Worm (Caenorhabditis elegans) whole organism, L2 larva: ENCODE results near the gene tag-322.
A peak's percentile ranks its signal among the peaks of the same experiment; 100 is the strongest.

Experiments
- C34F6.9 ChIP-seq: fragments of 150-350 bp; optimal IDR thresholded peaks from 2 replicates; lab custom pipeline; 2014; ENCODE audit warnings: missing biosample characterization, missing genetic modification characterization
- F13H6.1 ChIP-seq: sonication (generic microtip); optimal IDR thresholded peaks from 2 replicates; lab custom pipeline; 2016; ENCODE audit warnings: missing genetic modification characterization, missing compliant biosample characterization
- R02D3.7 ChIP-seq: fragments of 150-350 bp; optimal IDR thresholded peaks from 2 replicates; lab custom pipeline; 2014; ENCODE audit warnings: missing biosample characterization, missing genetic modification characterization
- Y55F3AM.14 ChIP-seq: fragments of 200-800 bp; sonication (Bioruptor generic); optimal IDR thresholded peaks from 2 replicates; lab custom pipeline; 2018; ENCODE audit warnings: mild to moderate bottlenecking, missing genetic modification characterization, missing compliant biosample characterization
- alr-1 ChIP-seq: fragments of 150-350 bp; optimal IDR thresholded peaks from 2 replicates; lab custom pipeline; 2014; ENCODE audit warnings: missing biosample characterization, missing genetic modification characterization
- aly-2 ChIP-seq: fragments of 150-350 bp; optimal IDR thresholded peaks from 2 replicates; lab custom pipeline; 2014; ENCODE audit warnings: missing biosample characterization, missing genetic modification characterization
- ama-1 ChIP-seq: fragments of 150-350 bp; optimal IDR thresholded peaks from 2 replicates; lab custom pipeline; 2018; ENCODE audit warnings: inconsistent platforms
- blmp-1 ChIP-seq: sonication (generic microtip); optimal IDR thresholded peaks from 2 replicates; lab custom pipeline; 2017; ENCODE audit warnings: missing genetic modification characterization, mild to moderate bottlenecking, missing compliant biosample characterization, antibody characterized with exemption, moderate library complexity; ENCODE audit not compliant: insufficient read depth
- ceh-16 ChIP-seq: fragments of 150-350 bp; optimal IDR thresholded peaks from 2 replicates; lab custom pipeline; 2014; ENCODE audit warnings: missing biosample characterization, missing genetic modification characterization
- ceh-82 ChIP-seq: fragments of 150-350 bp; optimal IDR thresholded peaks from 2 replicates; lab custom pipeline; 2014; ENCODE audit warnings: missing biosample characterization, missing genetic modification characterization
- crh-2 ChIP-seq: sonication (generic microtip); optimal IDR thresholded peaks from 2 replicates; lab custom pipeline; 2017; ENCODE audit warnings: missing biosample characterization, missing genetic modification characterization
- fos-1 ChIP-seq: fragments of 150-350 bp; optimal IDR thresholded peaks from 2 replicates; lab custom pipeline; 2014; ENCODE audit warnings: missing biosample characterization, missing genetic modification characterization
- gmeb-1 ChIP-seq: fragments of 150-350 bp; optimal IDR thresholded peaks from 2 replicates; lab custom pipeline; 2014; ENCODE audit warnings: missing biosample characterization, missing genetic modification characterization
- lin-13 ChIP-seq: fragments of 150-350 bp; optimal IDR thresholded peaks from 2 replicates; lab custom pipeline; 2014; ENCODE audit warnings: missing biosample characterization, missing genetic modification reagents, missing genetic modification characterization
- lsy-2 ChIP-seq, 2 experiments: fragments of 150-350 bp in 1 of 2; sonication (generic microtip) in 1 of 2; optimal IDR thresholded peaks; 2 replicates each; lab custom pipeline; 2014 to 2017; ENCODE audit warnings: missing biosample characterization in 2 of 2, missing genetic modification characterization in 2 of 2
- mab-5 ChIP-seq: fragments of 150-350 bp; optimal IDR thresholded peaks from 2 replicates; lab custom pipeline; 2014; ENCODE audit warnings: missing biosample characterization, missing genetic modification characterization
- mbf-1 ChIP-seq: sonication (generic microtip); optimal IDR thresholded peaks from 2 replicates; lab custom pipeline; 2017; ENCODE audit warnings: missing biosample characterization, missing genetic modification characterization
- nhr-11 ChIP-seq: fragments of 150-350 bp; optimal IDR thresholded peaks from 2 replicates; lab custom pipeline; 2014; ENCODE audit warnings: missing biosample characterization, missing genetic modification characterization
- nhr-129 ChIP-seq: fragments of 150-350 bp; optimal IDR thresholded peaks from 2 replicates; lab custom pipeline; 2014; ENCODE audit warnings: missing biosample characterization, missing genetic modification characterization
- nhr-21 ChIP-seq: fragments of 150-350 bp; optimal IDR thresholded peaks from 2 replicates; lab custom pipeline; 2014; ENCODE audit warnings: missing biosample characterization, missing genetic modification characterization
- nhr-23 ChIP-seq: fragments of 150-350 bp; optimal IDR thresholded peaks from 2 replicates; lab custom pipeline; 2014; ENCODE audit warnings: missing biosample characterization, missing genetic modification reagents, missing genetic modification characterization
- nhr-237 ChIP-seq: fragments of 150-350 bp; optimal IDR thresholded peaks from 2 replicates; lab custom pipeline; 2014; ENCODE audit warnings: missing biosample characterization, missing genetic modification characterization
- nhr-25 ChIP-seq: fragments of 150-350 bp; sonication (generic microtip); optimal IDR thresholded peaks from 3 replicates; lab custom pipeline; 2014; ENCODE audit warnings: missing biosample characterization, missing genetic modification characterization
- nhr-6 ChIP-seq: fragments of 150-350 bp; optimal IDR thresholded peaks from 2 replicates; lab custom pipeline; 2014; ENCODE audit warnings: missing biosample characterization, missing genetic modification characterization
- nhr-77 ChIP-seq: fragments of 150-350 bp; optimal IDR thresholded peaks from 2 replicates; lab custom pipeline; 2014; ENCODE audit warnings: missing biosample characterization, missing genetic modification characterization
- peb-1 ChIP-seq: fragments of 150-350 bp; optimal IDR thresholded peaks from 2 replicates; lab custom pipeline; 2014; ENCODE audit warnings: missing biosample characterization, missing genetic modification characterization
- sem-4 ChIP-seq: fragments of 150-350 bp; optimal IDR thresholded peaks from 2 replicates; lab custom pipeline; 2014; ENCODE audit warnings: missing biosample characterization, missing genetic modification reagents, missing genetic modification characterization
- sma-3 ChIP-seq: sonication (generic microtip); optimal IDR thresholded peaks from 2 replicates; lab custom pipeline; 2016; ENCODE audit warnings: missing genetic modification reagents, missing genetic modification characterization, missing compliant biosample characterization
- sma-9 ChIP-seq, 2 experiments: fragments of 150-350 bp in 1 of 2; sonication (generic microtip) in 1 of 2; optimal IDR thresholded peaks; 2 replicates each; lab custom pipeline; 2014 to 2016; ENCODE audit warnings: missing genetic modification characterization in 2 of 2, mild to moderate bottlenecking in 1 of 2, missing biosample characterization in 1 of 2, missing compliant biosample characterization in 1 of 2, missing genetic modification reagents in 1 of 2, moderate library complexity in 1 of 2
- snpc-4 ChIP-seq: fragments of 150-350 bp; optimal IDR thresholded peaks from 2 replicates; lab custom pipeline; 2014; ENCODE audit warnings: missing biosample characterization, missing genetic modification characterization
- unc-55 ChIP-seq: fragments of 150-350 bp; sonication (generic microtip); optimal IDR thresholded peaks from 3 replicates; lab custom pipeline; 2014; ENCODE audit warnings: missing biosample characterization, missing genetic modification reagents, missing genetic modification characterization
- zag-1 ChIP-seq: fragments of 150-350 bp; optimal IDR thresholded peaks from 2 replicates; lab custom pipeline; 2014; ENCODE audit warnings: missing biosample characterization, missing genetic modification characterization
- ztf-4 ChIP-seq: fragments of 150-350 bp; optimal IDR thresholded peaks from 2 replicates; lab custom pipeline; 2014; ENCODE audit warnings: missing biosample characterization, missing genetic modification characterization

The tag-322 gene

DNA sequence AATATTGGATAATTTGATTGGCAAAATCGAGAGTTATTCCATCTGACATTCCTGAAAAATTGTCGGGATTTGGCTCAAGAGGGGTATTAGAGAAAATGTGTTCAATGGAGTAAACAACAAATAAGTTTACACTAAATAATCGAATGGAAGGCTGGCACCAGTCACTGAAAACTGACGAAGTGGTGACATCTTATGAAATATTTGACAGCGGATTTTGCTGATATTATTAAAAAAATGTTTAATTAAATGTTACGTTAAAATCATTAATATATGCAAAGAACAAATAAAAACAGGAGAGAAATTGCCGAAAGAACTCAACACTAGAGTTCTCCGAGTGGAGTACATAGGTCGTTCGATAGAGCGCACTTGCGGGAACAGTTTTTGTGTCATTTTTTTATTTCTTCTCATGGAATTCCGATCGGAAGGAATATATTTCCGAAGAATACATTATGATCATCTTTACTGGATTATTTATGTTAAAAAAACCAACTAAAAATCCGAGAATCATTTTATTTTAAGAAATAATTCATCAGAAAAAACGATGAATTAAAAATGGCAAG lies at the start of gene tag-322:
tag-322 (minus strand) TSS at position 51 of the 560 bp plus-strand sequence.
- peak; percentile 38 for TF ChIP-seq nhr-129
- no peak for TF ChIP-seq ama-1 (lab: Kevin White, UChicago)
- peak; percentile 17 for TF ChIP-seq blmp-1 (tag; lab: Kevin White, UChicago)
- peak; percentile 47 for TF ChIP-seq nhr-6
- peak; percentile 81 for TF ChIP-seq crh-2 (tag; lab: Kevin White, UChicago)
- peak; percentile 77 for TF ChIP-seq unc-55 (GFP tag; lab: Kevin White, UChicago)
- TF ChIP-seq lin-13 (GFP tag; lab: Kevin White, UChicago): peak; percentile 43
- TF ChIP-seq C34F6.9: peak; percentile 72
- TF ChIP-seq ztf-4 (tag; lab: Kevin White, UChicago): peak; percentile 64
- TF ChIP-seq sma-3 (GFP tag; lab: Kevin White, UChicago): peak; percentile 69
- TF ChIP-seq gmeb-1: peak; percentile 61
- TF ChIP-seq zag-1 (tag; lab: Kevin White, UChicago): no peak
- TF ChIP-seq nhr-25 (tag; lab: Kevin White, UChicago): peak; percentile 77
- no peak for TF ChIP-seq alr-1 (tag; lab: Kevin White, UChicago)
- TF ChIP-seq F13H6.1 (tag; lab: Kevin White, UChicago): peak; percentile 74
- no peak for TF ChIP-seq nhr-23 (tag; lab: Kevin White, UChicago)
- TF ChIP-seq fos-1: peak; percentile 48
- TF ChIP-seq sem-4 (tag; lab: Kevin White, UChicago): peak; percentile 54
- no peak for TF ChIP-seq peb-1 (tag; lab: Kevin White, UChicago)
- no peak for TF ChIP-seq mbf-1 (tag; lab: Kevin White, UChicago)
- peak; percentile 56 for TF ChIP-seq nhr-21 (tag; lab: Kevin White, UChicago)
- peak; percentile 73 for TF ChIP-seq sma-9 (GFP tag; optimal IDR thresholded peaks at IDR 0.05; lab: Kevin White, UChicago)
- TF ChIP-seq sma-9 (tag; optimal IDR thresholded peaks at IDR 0.05; lab: Kevin White, UChicago): no peak
- peak; percentile 71 to 91 for TF ChIP-seq lsy-2 (tag; optimal IDR thresholded peaks at IDR 0.05; lab: Kevin White, UChicago)
- TF ChIP-seq nhr-77 (tag; lab: Kevin White, UChicago): peak; percentile 12
- TF ChIP-seq, all 48 proteins: peak for 18

DNA sequence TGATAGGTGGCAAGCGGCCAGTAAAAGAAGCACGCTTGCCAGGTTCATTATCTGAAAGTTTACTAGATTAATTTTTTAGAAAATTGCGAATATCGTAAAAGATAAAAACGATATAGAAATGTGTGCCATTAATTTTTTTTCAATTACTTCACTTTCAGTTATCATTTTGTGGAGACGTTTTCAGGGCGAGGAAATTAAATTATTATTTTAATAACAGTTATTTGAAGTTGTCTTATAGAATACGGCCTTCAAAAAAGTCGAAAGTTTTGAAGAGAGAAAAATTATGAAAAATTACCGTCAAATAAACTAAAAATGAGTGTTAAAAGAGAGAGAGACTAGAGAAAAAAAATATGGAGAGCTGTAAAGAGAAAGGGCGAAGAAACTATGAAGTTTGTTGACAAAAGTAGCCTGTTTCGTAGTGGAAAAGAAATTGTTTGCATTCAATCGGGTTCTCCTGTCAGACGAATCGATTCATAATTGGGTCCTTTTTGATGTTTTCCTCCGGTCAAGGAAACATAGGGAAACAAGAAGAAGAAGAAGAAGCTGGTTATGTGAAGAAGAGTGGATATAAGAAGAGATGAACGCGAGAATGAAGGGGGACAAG lies 49.4 kb upstream of the tag-322 start, which contains the start of gene erp-44.2:
erp-44.2 (minus strand) TSS at position 51 of the 604 bp plus-strand sequence.
- TF ChIP-seq ama-1 (lab: Kevin White, UChicago): no peak
- TF ChIP-seq peb-1 (tag; lab: Kevin White, UChicago): no peak
- no peak for TF ChIP-seq ceh-82 (tag; lab: Kevin White, UChicago)
- TF ChIP-seq R02D3.7 (tag; lab: Kevin White, UChicago): no peak
- no peak for TF ChIP-seq ceh-16
- TF ChIP-seq sma-3 (GFP tag; lab: Kevin White, UChicago): no peak
- TF ChIP-seq aly-2 (tag; lab: Kevin White, UChicago): no peak
- no peak for TF ChIP-seq nhr-11 (tag; lab: Kevin White, UChicago)
- TF ChIP-seq, all 48 proteins: peak for 0

DNA sequence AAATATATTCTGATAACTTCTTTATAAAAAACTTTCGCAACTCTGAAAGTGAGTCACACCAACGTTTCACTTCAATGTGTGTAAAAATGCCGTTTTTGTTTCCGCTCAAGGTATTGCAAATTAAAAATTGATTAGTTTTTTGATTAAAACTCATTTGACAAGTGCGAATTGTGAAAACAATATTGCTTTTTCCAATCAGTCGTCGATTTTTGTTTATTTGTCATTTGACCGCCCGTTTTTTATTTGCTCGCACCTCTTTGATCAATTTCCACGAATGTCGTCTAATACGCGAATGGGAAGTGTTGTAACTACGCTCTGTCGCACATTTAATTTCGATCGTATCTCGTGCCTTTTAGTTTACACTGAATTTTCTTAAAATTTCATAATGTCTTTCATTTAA lies 44.8 kb upstream of the tag-322 start, which contains the start of gene mvb-12:
mvb-12 (plus strand) TSS at position 375 of the 400 bp plus-strand sequence.
- TF ChIP-seq C34F6.9 (peak; percentile 43), Y55F3AM.14 (GFP tag; lab: Kevin White, UChicago) (no peak), lsy-2 (tag; optimal IDR thresholded peaks at IDR 0.05; lab: Kevin White, UChicago) (peak in 1 of 2 experiments; percentile 54), mab-5 (no peak), nhr-129 (peak; percentile 43), crh-2 (tag; lab: Kevin White, UChicago) (peak; percentile 21), lin-13 (GFP tag; lab: Kevin White, UChicago) (no peak), snpc-4 (tag; lab: Kevin White, UChicago) (no peak), unc-55 (GFP tag; lab: Kevin White, UChicago) (peak; percentile 40), fos-1 (peak; percentile 37), nhr-237 (tag; lab: Kevin White, UChicago) (no peak)
- TF ChIP-seq, all 48 proteins: peak for 6

DNA sequence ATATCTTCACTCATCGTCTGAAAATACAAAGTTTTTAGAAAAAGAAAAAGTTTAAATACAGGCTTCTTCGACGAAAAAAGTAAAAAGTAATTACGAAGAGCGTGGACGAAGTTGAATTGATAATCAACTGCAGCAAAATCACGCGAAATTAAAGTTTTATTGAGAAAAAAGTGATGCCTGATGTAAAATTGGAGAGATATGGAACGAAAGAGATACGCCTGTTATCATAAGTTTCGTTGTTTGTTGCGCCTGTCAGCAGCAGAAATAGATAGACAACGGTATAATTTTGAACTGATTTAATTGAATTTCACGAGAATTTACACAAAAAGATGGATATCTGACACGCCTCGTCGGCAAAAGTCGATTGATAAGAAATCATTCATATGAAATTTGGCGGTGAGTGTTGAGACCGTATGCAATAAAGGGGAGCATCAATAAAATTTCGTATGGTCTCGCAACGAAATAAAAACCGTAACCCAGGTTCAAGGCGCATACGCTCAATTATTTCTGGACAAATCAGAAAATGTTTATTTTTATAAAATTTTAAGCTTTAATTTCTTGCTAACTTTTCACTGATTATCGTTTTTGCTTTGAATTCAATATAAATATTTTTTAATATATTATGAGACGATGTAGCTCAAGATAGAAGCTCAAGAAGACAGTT lies 44.1 kb upstream of the tag-322 start, which contains the start of gene C06A6.4:
C06A6.4 (minus strand) TSS at position 24 of the 664 bp plus-strand sequence.
- TF ChIP-seq fos-1: peak; percentile 14
- TF ChIP-seq C34F6.9: no peak
- no peak for TF ChIP-seq ceh-16
